Fruit fly (Drosophila melanogaster): Measurements from ENCODE around the gene pelo.
A peak's percentile ranks its signal among the peaks of the same experiment; 100 is the strongest.

pelo gene

dm6 chr2L:9692364-9693348, 8.0 kb upstream of the pelo start (continued):
- TF ChIP-seq MESR4 (GFP tag; optimal IDR thresholded peaks at IDR 0.05) (no peak), amos (GFP tag; IDR thresholded peaks at IDR 0.05; ENCODE audit: partially characterized antibody) (no peak), Jarid2 (GFP tag; optimal IDR thresholded peaks at IDR 0.05) (no peak), B-H2 (GFP tag; optimal IDR thresholded peaks at IDR 0.05) (no peak), CG4328 (GFP tag; optimal IDR thresholded peaks at IDR 0.05) (no peak), fd64A (GFP tag; optimal IDR thresholded peaks at IDR 0.05) (no peak), pita (GFP tag; optimal IDR thresholded peaks at IDR 0.05) (no peak), Dref (GFP tag; IDR thresholded peaks at IDR 0.05) (no peak), Hr3 (GFP tag; optimal IDR thresholded peaks at IDR 0.05) (peak; percentile 39), Ada2b (GFP tag; IDR thresholded peaks at IDR 0.05) (peak; percentile 84), ara (GFP tag; IDR thresholded peaks at IDR 0.05) (no peak), CG16815 (GFP tag; optimal IDR thresholded peaks at IDR 0.05) (peak; percentile 2), ttk (GFP tag; IDR thresholded peaks at IDR 0.05) (peak; percentile 66; the same call in 1 of the 2 replicates), CG12299 (tag; optimal IDR thresholded peaks at IDR 0.05) (no peak), CG10462 (GFP tag; optimal IDR thresholded peaks at IDR 0.05) (peak; percentile 23), hth (optimal IDR thresholded peaks at IDR 0.05) (no peak), cad (GFP tag; optimal IDR thresholded peaks at IDR 0.05) (no peak), CG34376 (GFP tag; optimal IDR thresholded peaks at IDR 0.05) (no peak), CG17568 (GFP tag; optimal IDR thresholded peaks at IDR 0.05) (peak; percentile 7), zen (tag; optimal IDR thresholded peaks at IDR 0.05) (no peak), NFAT (GFP tag; IDR thresholded peaks at IDR 0.05) (peak; percentile 88), chm (GFP tag; IDR thresholded peaks at IDR 0.05) (peak; percentile 75; the same call in 1 of the 2 replicates), Xbp1 (GFP tag; optimal IDR thresholded peaks at IDR 0.05) (peak; percentile 56), tio (GFP tag; optimal IDR thresholded peaks at IDR 0.05) (peak; percentile 49), org-1 (GFP tag; optimal IDR thresholded peaks at IDR 0.05) (peak; percentile 32), BtbVII (GFP tag; optimal IDR thresholded peaks at IDR 0.05) (peak; percentile 68), odd (GFP tag; optimal IDR thresholded peaks at IDR 0.05) (no peak), ken (GFP tag; IDR thresholded peaks at IDR 0.05) (peak; percentile 51; the same call in 1 of the 3 replicates), CG6689 (GFP tag; IDR thresholded peaks at IDR 0.05) (peak; percentile 81), gcm2 (GFP tag; optimal IDR thresholded peaks at IDR 0.05) (no peak), esg (GFP tag; conservative IDR thresholded peaks at IDR 0.05) (peak; percentile 77), CG32532 (GFP tag; IDR thresholded peaks at IDR 0.05) (peak; percentile 91), CG7372 (GFP tag; IDR thresholded peaks at IDR 0.05) (peak; percentile 76), CG10959 (GFP tag; IDR thresholded peaks at IDR 0.05) (no peak), CG4820 (GFP tag; optimal IDR thresholded peaks at IDR 0.05) (peak; percentile 19), CG11093 (GFP tag; IDR thresholded peaks at IDR 0.05) (peak; percentile 50; the same call in 1 of the 3 replicates), gro (GFP tag; optimal IDR thresholded peaks at IDR 0.05) (peak; percentile 4), CG7357 (GFP tag; IDR thresholded peaks at IDR 0.05) (peak; percentile 74; the same call in 2 of the 3 replicates), gt (GFP tag; IDR thresholded peaks at IDR 0.05) (no peak), TFAM (GFP tag; optimal IDR thresholded peaks at IDR 0.05) (no peak), Vsx1 (GFP tag; optimal IDR thresholded peaks at IDR 0.05) (no peak), CG17802 (tag; optimal IDR thresholded peaks at IDR 0.05) (no peak), CG10147 (GFP tag; optimal IDR thresholded peaks at IDR 0.05) (peak; percentile 32), Hr78 (GFP tag; optimal IDR thresholded peaks at IDR 0.05) (no peak), CG8478 (optimal IDR thresholded peaks at IDR 0.05) (no peak), ems (GFP tag; optimal IDR thresholded peaks at IDR 0.05) (peak; percentile 7), NfI (GFP tag; optimal IDR thresholded peaks at IDR 0.05) (peak; percentile 56), CG12659 (GFP tag; optimal IDR thresholded peaks at IDR 0.05) (peak; percentile 68), CG10209 (GFP tag; optimal IDR thresholded peaks at IDR 0.05) (peak; percentile 45)
